Fruit fly (Drosophila melanogaster) whole organism, pupa: ENCODE data around the gene CG7120.

Experiments
- CG13204 ChIP-seq: fragments of 200-800 bp; sonication (Bioruptor generic); optimal IDR thresholded peaks from 2 replicates; lab custom pipeline; 2018; ENCODE audit warnings: missing biosample characterization, mild to moderate bottlenecking, missing genetic modification characterization, moderate library complexity
- CG32121 ChIP-seq: fragments of 200-800 bp; sonication (Bioruptor generic); IDR thresholded peaks from 2 replicates; pipeline ENCODE4 v1.3.6; 2022; ENCODE audit warnings: missing biosample characterization, missing genetic modification characterization
- EcR ChIP-seq: fragments of 200-800 bp; sonication (Bioruptor generic); optimal IDR thresholded peaks from 3 replicates; lab custom pipeline; 2019; ENCODE audit warnings: missing biosample characterization, missing genetic modification characterization, mild to moderate bottlenecking, moderate library complexity, missing genetic modification reagents
- Pif1A ChIP-seq: fragments of 200-800 bp; sonication (Bioruptor generic); optimal IDR thresholded peaks from 3 replicates; lab custom pipeline; 2016; ENCODE audit warnings: missing biosample characterization, missing genetic modification characterization
- Snoo ChIP-seq: fragments of 200-800 bp; sonication (Bioruptor generic); optimal IDR thresholded peaks from 3 replicates; lab custom pipeline; 2017; ENCODE audit warnings: missing biosample characterization, mild to moderate bottlenecking, missing genetic modification characterization, inconsistent platforms

dm6 chr3L:8437583-8437982 is 41.8 kb downstream of the CG7120 start:
- no peak for TF ChIP-seq Pif1A
- no peak for TF ChIP-seq CG13204 (GFP tag; lab: Kevin White, UChicago)
- TF ChIP-seq EcR (GFP tag; lab: Kevin White, UChicago) = no peak
- TF ChIP-seq Snoo (tag; lab: Kevin White, UChicago) = no peak
- no peak for TF ChIP-seq CG32121
